Worm (Caenorhabditis elegans) whole organism, L2 larva: ENCODE measurements around the gene gfat-1.

Experiments
- C34F6.9 ChIP-seq: fragments of 150-350 bp; optimal IDR thresholded peaks from 2 replicates; lab custom pipeline; 2014; ENCODE audit warnings: missing biosample characterization, missing genetic modification characterization
- F13H6.1 ChIP-seq: sonication (generic microtip); optimal IDR thresholded peaks from 2 replicates; lab custom pipeline; 2016; ENCODE audit warnings: missing genetic modification characterization, missing compliant biosample characterization
- R02D3.7 ChIP-seq: fragments of 150-350 bp; optimal IDR thresholded peaks from 2 replicates; lab custom pipeline; 2014; ENCODE audit warnings: missing biosample characterization, missing genetic modification characterization
- Y55F3AM.14 ChIP-seq: fragments of 200-800 bp; sonication (Bioruptor generic); optimal IDR thresholded peaks from 2 replicates; lab custom pipeline; 2018; ENCODE audit warnings: mild to moderate bottlenecking, missing genetic modification characterization, missing compliant biosample characterization
- ZK546.5 ChIP-seq: sonication (generic microtip); optimal IDR thresholded peaks from 2 replicates; lab custom pipeline; 2017; ENCODE audit warnings: missing biosample characterization, missing genetic modification characterization
- aly-2 ChIP-seq: fragments of 150-350 bp; optimal IDR thresholded peaks from 2 replicates; lab custom pipeline; 2014; ENCODE audit warnings: missing biosample characterization, missing genetic modification characterization
- blmp-1 ChIP-seq: sonication (generic microtip); optimal IDR thresholded peaks from 2 replicates; lab custom pipeline; 2017; ENCODE audit warnings: missing genetic modification characterization, mild to moderate bottlenecking, missing compliant biosample characterization, antibody characterized with exemption, moderate library complexity; ENCODE audit not compliant: insufficient read depth
- ceh-16 ChIP-seq: fragments of 150-350 bp; optimal IDR thresholded peaks from 2 replicates; lab custom pipeline; 2014; ENCODE audit warnings: missing biosample characterization, missing genetic modification characterization
- ceh-82 ChIP-seq: fragments of 150-350 bp; optimal IDR thresholded peaks from 2 replicates; lab custom pipeline; 2014; ENCODE audit warnings: missing biosample characterization, missing genetic modification characterization
- crh-2 ChIP-seq: sonication (generic microtip); optimal IDR thresholded peaks from 2 replicates; lab custom pipeline; 2017; ENCODE audit warnings: missing biosample characterization, missing genetic modification characterization
- dmd-4 ChIP-seq: sonication (generic microtip); optimal IDR thresholded peaks from 2 replicates; lab custom pipeline; 2017; ENCODE audit warnings: missing biosample characterization, missing genetic modification characterization
- egl-27 ChIP-seq: sonication (generic microtip); optimal IDR thresholded peaks from 3 replicates; lab custom pipeline; 2017; ENCODE audit warnings: missing biosample characterization, missing genetic modification reagents, missing genetic modification characterization
- elt-1 ChIP-seq: fragments of 150-350 bp; optimal IDR thresholded peaks from 2 replicates; lab custom pipeline; 2014; ENCODE audit warnings: missing biosample characterization, missing genetic modification characterization
- elt-3 ChIP-seq: sonication (generic microtip); optimal IDR thresholded peaks from 2 replicates; lab custom pipeline; 2017; ENCODE audit warnings: missing biosample characterization, missing genetic modification characterization
- fos-1 ChIP-seq: fragments of 150-350 bp; optimal IDR thresholded peaks from 2 replicates; lab custom pipeline; 2014; ENCODE audit warnings: missing biosample characterization, missing genetic modification characterization
- gmeb-1 ChIP-seq: fragments of 150-350 bp; optimal IDR thresholded peaks from 2 replicates; lab custom pipeline; 2014; ENCODE audit warnings: missing biosample characterization, missing genetic modification characterization
- lin-13 ChIP-seq: fragments of 150-350 bp; optimal IDR thresholded peaks from 2 replicates; lab custom pipeline; 2014; ENCODE audit warnings: missing biosample characterization, missing genetic modification reagents, missing genetic modification characterization
- lin-39 ChIP-seq: fragments of 150-350 bp; optimal IDR thresholded peaks from 2 replicates; lab custom pipeline; 2014; ENCODE audit warnings: missing biosample characterization, missing genetic modification reagents, missing genetic modification characterization
- lsy-2 ChIP-seq, 2 experiments: fragments of 150-350 bp in 1 of 2; sonication (generic microtip) in 1 of 2; optimal IDR thresholded peaks; 2 replicates each; lab custom pipeline; 2014 to 2017; ENCODE audit warnings: missing biosample characterization in 2 of 2, missing genetic modification characterization in 2 of 2
- mab-5 ChIP-seq: fragments of 150-350 bp; optimal IDR thresholded peaks from 2 replicates; lab custom pipeline; 2014; ENCODE audit warnings: missing biosample characterization, missing genetic modification characterization
- mbf-1 ChIP-seq: sonication (generic microtip); optimal IDR thresholded peaks from 2 replicates; lab custom pipeline; 2017; ENCODE audit warnings: missing biosample characterization, missing genetic modification characterization
- mdl-1 ChIP-seq, 2 experiments: fragments of 150-350 bp in 1 of 2; sonication (generic microtip) in 1 of 2; optimal IDR thresholded peaks; 2 replicates each; lab custom pipeline; 2017; ENCODE audit warnings: missing biosample characterization in 2 of 2, missing genetic modification characterization in 2 of 2
- nhr-10 ChIP-seq: sonication (generic microtip); optimal IDR thresholded peaks from 2 replicates; lab custom pipeline; 2017; ENCODE audit warnings: missing biosample characterization, missing genetic modification characterization
- nhr-11 ChIP-seq: fragments of 150-350 bp; optimal IDR thresholded peaks from 2 replicates; lab custom pipeline; 2014; ENCODE audit warnings: missing biosample characterization, missing genetic modification characterization
- nhr-129 ChIP-seq: fragments of 150-350 bp; optimal IDR thresholded peaks from 2 replicates; lab custom pipeline; 2014; ENCODE audit warnings: missing biosample characterization, missing genetic modification characterization
- nhr-21 ChIP-seq: fragments of 150-350 bp; optimal IDR thresholded peaks from 2 replicates; lab custom pipeline; 2014; ENCODE audit warnings: missing biosample characterization, missing genetic modification characterization
- nhr-23 ChIP-seq: fragments of 150-350 bp; optimal IDR thresholded peaks from 2 replicates; lab custom pipeline; 2014; ENCODE audit warnings: missing biosample characterization, missing genetic modification reagents, missing genetic modification characterization
- nhr-237 ChIP-seq: fragments of 150-350 bp; optimal IDR thresholded peaks from 2 replicates; lab custom pipeline; 2014; ENCODE audit warnings: missing biosample characterization, missing genetic modification characterization
- nhr-25 ChIP-seq: fragments of 150-350 bp; sonication (generic microtip); optimal IDR thresholded peaks from 3 replicates; lab custom pipeline; 2014; ENCODE audit warnings: missing biosample characterization, missing genetic modification characterization
- nhr-6 ChIP-seq: fragments of 150-350 bp; optimal IDR thresholded peaks from 2 replicates; lab custom pipeline; 2014; ENCODE audit warnings: missing biosample characterization, missing genetic modification characterization
- nhr-77 ChIP-seq: fragments of 150-350 bp; optimal IDR thresholded peaks from 2 replicates; lab custom pipeline; 2014; ENCODE audit warnings: missing biosample characterization, missing genetic modification characterization
- peb-1 ChIP-seq: fragments of 150-350 bp; optimal IDR thresholded peaks from 2 replicates; lab custom pipeline; 2014; ENCODE audit warnings: missing biosample characterization, missing genetic modification characterization
- sem-4 ChIP-seq: fragments of 150-350 bp; optimal IDR thresholded peaks from 2 replicates; lab custom pipeline; 2014; ENCODE audit warnings: missing biosample characterization, missing genetic modification reagents, missing genetic modification characterization
- skn-1 ChIP-seq: sonication (generic microtip); optimal IDR thresholded peaks from 2 replicates; lab custom pipeline; 2017; ENCODE audit warnings: missing biosample characterization, missing genetic modification characterization
- sma-3 ChIP-seq: sonication (generic microtip); optimal IDR thresholded peaks from 2 replicates; lab custom pipeline; 2016; ENCODE audit warnings: missing genetic modification reagents, missing genetic modification characterization, missing compliant biosample characterization
- sma-9 ChIP-seq, 2 experiments: fragments of 150-350 bp in 1 of 2; sonication (generic microtip) in 1 of 2; optimal IDR thresholded peaks; 2 replicates each; lab custom pipeline; 2014 to 2016; ENCODE audit warnings: missing genetic modification characterization in 2 of 2, mild to moderate bottlenecking in 1 of 2, missing biosample characterization in 1 of 2, missing compliant biosample characterization in 1 of 2, missing genetic modification reagents in 1 of 2, moderate library complexity in 1 of 2
- snpc-4 ChIP-seq: fragments of 150-350 bp; optimal IDR thresholded peaks from 2 replicates; lab custom pipeline; 2014; ENCODE audit warnings: missing biosample characterization, missing genetic modification characterization
- unc-39 ChIP-seq: fragments of 150-350 bp; optimal IDR thresholded peaks from 2 replicates; lab custom pipeline; 2014; ENCODE audit warnings: missing biosample characterization, missing genetic modification characterization
- unc-55 ChIP-seq: fragments of 150-350 bp; sonication (generic microtip); optimal IDR thresholded peaks from 3 replicates; lab custom pipeline; 2014; ENCODE audit warnings: missing biosample characterization, missing genetic modification reagents, missing genetic modification characterization
- unc-62 ChIP-seq: fragments of 150-350 bp; optimal IDR thresholded peaks from 2 replicates; lab custom pipeline; 2014; ENCODE audit warnings: missing biosample characterization, missing genetic modification reagents, missing genetic modification characterization
- zag-1 ChIP-seq: fragments of 150-350 bp; optimal IDR thresholded peaks from 2 replicates; lab custom pipeline; 2014; ENCODE audit warnings: missing biosample characterization, missing genetic modification characterization
- ztf-1 ChIP-seq: fragments of 200-800 bp; sonication (Bioruptor generic); conservative IDR thresholded peaks from 2 replicates; pipeline ENCODE4 v1.3.6; 2022; ENCODE audit warnings: missing genetic modification characterization, missing compliant biosample characterization
- ztf-4 ChIP-seq: fragments of 150-350 bp; optimal IDR thresholded peaks from 2 replicates; lab custom pipeline; 2014; ENCODE audit warnings: missing biosample characterization, missing genetic modification characterization

Gene gfat-1

DNA sequence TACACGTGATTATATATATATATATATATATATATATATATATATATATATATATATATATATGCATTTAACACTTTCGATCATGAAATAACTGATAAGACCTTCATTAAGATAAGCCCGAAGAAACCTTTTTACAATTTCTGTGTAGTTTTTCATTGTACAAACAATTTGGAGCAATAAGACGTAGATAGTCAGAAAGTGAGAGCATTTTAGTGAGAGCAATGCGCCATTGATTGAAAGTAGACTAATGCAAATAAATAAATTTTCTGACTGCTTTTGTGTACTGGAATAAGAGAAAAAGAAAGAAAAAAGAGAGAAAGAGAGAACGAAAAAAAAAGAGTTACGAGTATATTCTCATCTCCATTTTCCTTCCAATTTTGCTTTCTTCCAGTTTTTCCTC lies 9.4 kb upstream of the gfat-1 start:
- no peak for TF ChIP-seq zag-1 (tag; lab: Kevin White, UChicago)
- peak; percentile 63 for TF ChIP-seq fos-1 (tag; lab: Kevin White, UChicago)
- no peak for TF ChIP-seq peb-1
- no peak for TF ChIP-seq lsy-2 (tag; optimal IDR thresholded peaks at IDR 0.05; lab: Kevin White, UChicago)
- no peak for TF ChIP-seq mab-5 (tag; lab: Kevin White, UChicago)
- no peak for TF ChIP-seq ceh-16 (tag; lab: Kevin White, UChicago)
- no peak for TF ChIP-seq nhr-237
- TF ChIP-seq C34F6.9 (tag; lab: Kevin White, UChicago) = no peak
- TF ChIP-seq elt-3 = no peak
- TF ChIP-seq aly-2 (tag; lab: Kevin White, UChicago) = no peak
- TF ChIP-seq egl-27 (tag; lab: Kevin White, UChicago) = no peak
- TF ChIP-seq lin-39 (tag; lab: Kevin White, UChicago) = no peak
- TF ChIP-seq unc-55 (GFP tag; lab: Kevin White, UChicago) = peak; percentile 68
- TF ChIP-seq crh-2 (tag; lab: Kevin White, UChicago) = peak; percentile 3
- TF ChIP-seq sma-9 (GFP tag; optimal IDR thresholded peaks at IDR 0.05; lab: Kevin White, UChicago) = peak; percentile 12
- TF ChIP-seq sma-9 (tag; optimal IDR thresholded peaks at IDR 0.05; lab: Kevin White, UChicago) = no peak
- no peak for TF ChIP-seq nhr-129

DNA sequence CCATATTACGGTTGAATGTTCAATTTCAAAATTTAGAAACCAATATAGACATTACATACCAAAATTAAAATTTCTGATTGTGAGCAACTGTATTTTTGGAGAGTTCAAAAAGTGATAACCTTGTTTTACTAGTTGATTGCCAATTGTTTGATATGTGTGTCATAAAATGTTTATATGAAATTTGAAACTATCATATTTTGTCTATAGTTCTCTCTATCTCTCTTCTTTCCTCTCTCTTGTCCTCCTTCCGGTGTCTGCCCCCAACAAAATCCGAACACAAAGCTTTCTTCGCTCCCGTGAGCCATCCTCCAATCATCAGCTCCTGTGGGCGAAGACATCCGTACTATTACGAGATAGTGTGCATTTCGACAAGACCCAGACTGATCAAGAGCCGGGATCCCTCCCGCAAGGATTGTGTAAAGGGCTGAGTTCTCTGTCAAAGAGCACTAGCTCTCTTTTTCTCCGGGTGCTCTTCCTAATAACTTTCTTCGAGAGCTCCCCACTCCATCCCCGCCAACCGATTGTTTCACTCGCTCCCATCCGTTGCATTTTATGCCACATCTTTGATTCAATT lies 7.3 kb upstream of the gfat-1 start:
- TF ChIP-seq nhr-129 = peak; percentile 40
- TF ChIP-seq gmeb-1 = no peak
- TF ChIP-seq sma-9 (GFP tag; optimal IDR thresholded peaks at IDR 0.05; lab: Kevin White, UChicago) = peak; percentile 10
- no peak for TF ChIP-seq sma-9 (tag; optimal IDR thresholded peaks at IDR 0.05; lab: Kevin White, UChicago)
- TF ChIP-seq unc-39 = no peak
- no peak for TF ChIP-seq crh-2 (tag; lab: Kevin White, UChicago)
- no peak for TF ChIP-seq ZK546.5 (tag; lab: Kevin White, UChicago)
- peak; percentile 58 for TF ChIP-seq F13H6.1 (tag; lab: Kevin White, UChicago)
- TF ChIP-seq ztf-4 = no peak
- no peak for TF ChIP-seq nhr-77
- TF ChIP-seq unc-55 (GFP tag; lab: Kevin White, UChicago) = no peak
- TF ChIP-seq mbf-1 (tag; lab: Kevin White, UChicago) = no peak
- no peak for TF ChIP-seq nhr-25 (tag; lab: Kevin White, UChicago)
- no peak for TF ChIP-seq mdl-1 (tag; optimal IDR thresholded peaks at IDR 0.05; lab: Kevin White, UChicago)
- TF ChIP-seq C34F6.9 (tag; lab: Kevin White, UChicago) = peak; percentile 23
- TF ChIP-seq, all 48 proteins: peak for 4

DNA sequence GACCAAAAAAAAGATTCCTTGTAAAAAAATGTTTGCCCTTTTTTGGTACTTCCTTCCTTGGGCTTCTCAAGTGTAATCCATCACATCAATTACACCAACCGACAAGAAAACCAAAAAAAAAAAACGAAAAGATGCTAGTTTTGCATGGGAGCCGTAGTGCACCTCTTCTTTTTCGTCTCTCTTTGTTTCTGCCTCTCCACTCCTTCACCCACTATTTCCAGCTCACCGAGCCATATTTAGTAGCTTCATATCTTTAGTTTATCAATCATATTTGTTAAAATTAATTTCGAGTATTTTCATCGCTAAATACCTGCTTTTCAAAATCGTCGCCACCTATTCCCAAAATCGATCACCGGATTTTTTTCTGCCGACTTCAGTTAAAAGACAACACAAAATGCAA lies 5.5 kb upstream of the gfat-1 start, which contains the start of gene F07A11.4:
Gene F07A11.4, plus strand, starts transcription at position 301 of the 400 bp plus-strand sequence.
- TF ChIP-seq peb-1 = no peak
- no peak for TF ChIP-seq lin-13 (GFP tag; lab: Kevin White, UChicago)
- TF ChIP-seq Y55F3AM.14 = no peak
- TF ChIP-seq sem-4 (tag; lab: Kevin White, UChicago) = no peak
- TF ChIP-seq zag-1 (tag; lab: Kevin White, UChicago) = no peak
- peak; percentile 12 for TF ChIP-seq unc-55 (GFP tag; lab: Kevin White, UChicago)

DNA sequence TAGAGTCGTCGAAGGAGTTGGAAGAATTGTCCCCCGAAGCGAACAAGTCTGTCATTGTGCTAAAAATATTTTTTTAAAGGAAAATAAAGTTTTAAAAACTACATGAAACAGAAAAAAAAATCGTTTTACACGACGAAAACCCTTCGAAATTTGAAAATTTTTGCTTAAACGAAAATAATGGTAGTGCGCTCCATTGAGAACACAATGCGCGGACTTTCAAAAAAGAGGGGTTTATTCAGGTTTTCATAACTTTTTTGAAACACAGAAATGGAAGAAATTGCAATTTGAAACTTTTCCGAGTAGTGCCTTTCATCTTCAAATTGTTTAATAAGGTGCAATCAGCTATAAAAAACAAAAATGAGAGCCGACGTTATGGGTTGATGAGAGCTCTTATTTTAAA lies 4.5 kb upstream of the gfat-1 start, which contains the start of gene npp-5:
Gene npp-5, minus strand, starts transcription at position 59 of the 400 bp plus-strand sequence.
- no peak for TF ChIP-seq unc-62 (GFP tag; lab: Kevin White, UChicago)
- no peak for TF ChIP-seq nhr-237
- TF ChIP-seq elt-1 (tag; lab: Kevin White, UChicago) = no peak
- peak; percentile 25 for TF ChIP-seq crh-2 (tag; lab: Kevin White, UChicago)
- TF ChIP-seq unc-55 (GFP tag; lab: Kevin White, UChicago) = peak; percentile 75
- TF ChIP-seq snpc-4 (tag; lab: Kevin White, UChicago) = no peak
- TF ChIP-seq ZK546.5 (tag; lab: Kevin White, UChicago) = no peak
- no peak for TF ChIP-seq lin-13 (GFP tag; lab: Kevin White, UChicago)
- no peak for TF ChIP-seq ztf-4
- TF ChIP-seq ztf-1 (GFP tag; lab: Robert Waterston, UW) = no peak
- TF ChIP-seq peb-1 = no peak
- no peak for TF ChIP-seq blmp-1
- no peak for TF ChIP-seq unc-39
- TF ChIP-seq nhr-23 (tag; lab: Kevin White, UChicago) = no peak
- TF ChIP-seq ceh-82 = no peak
- no peak for TF ChIP-seq nhr-11 (tag; lab: Kevin White, UChicago)
- no peak for TF ChIP-seq nhr-10
- no peak for TF ChIP-seq mdl-1 (tag; optimal IDR thresholded peaks at IDR 0.05; lab: Kevin White, UChicago)
- TF ChIP-seq R02D3.7 = no peak
- peak; percentile 93 for TF ChIP-seq gmeb-1
- TF ChIP-seq lsy-2 (tag; optimal IDR thresholded peaks at IDR 0.05; lab: Kevin White, UChicago) = peak in 1 of 2 experiments; percentile 52
- TF ChIP-seq fos-1 (tag; lab: Kevin White, UChicago) = no peak
- TF ChIP-seq nhr-129 = no peak
- no peak for TF ChIP-seq skn-1 (tag; lab: Kevin White, UChicago)
- TF ChIP-seq C34F6.9 (tag; lab: Kevin White, UChicago) = peak; percentile 50
- no peak for TF ChIP-seq nhr-25 (tag; lab: Kevin White, UChicago)
- no peak for TF ChIP-seq sem-4 (tag; lab: Kevin White, UChicago)
- no peak for TF ChIP-seq dmd-4
- TF ChIP-seq nhr-77 = no peak
- no peak for TF ChIP-seq nhr-6
- no peak for TF ChIP-seq egl-27 (tag; lab: Kevin White, UChicago)
- no peak for TF ChIP-seq aly-2 (tag; lab: Kevin White, UChicago)
- TF ChIP-seq nhr-21 (tag; lab: Kevin White, UChicago) = no peak
- TF ChIP-seq ceh-16 (tag; lab: Kevin White, UChicago) = no peak
- no peak for TF ChIP-seq sma-3 (GFP tag; lab: Kevin White, UChicago)
